Worm (Caenorhabditis elegans): ENCODE measurements around the gene strd-1.

DNA sequence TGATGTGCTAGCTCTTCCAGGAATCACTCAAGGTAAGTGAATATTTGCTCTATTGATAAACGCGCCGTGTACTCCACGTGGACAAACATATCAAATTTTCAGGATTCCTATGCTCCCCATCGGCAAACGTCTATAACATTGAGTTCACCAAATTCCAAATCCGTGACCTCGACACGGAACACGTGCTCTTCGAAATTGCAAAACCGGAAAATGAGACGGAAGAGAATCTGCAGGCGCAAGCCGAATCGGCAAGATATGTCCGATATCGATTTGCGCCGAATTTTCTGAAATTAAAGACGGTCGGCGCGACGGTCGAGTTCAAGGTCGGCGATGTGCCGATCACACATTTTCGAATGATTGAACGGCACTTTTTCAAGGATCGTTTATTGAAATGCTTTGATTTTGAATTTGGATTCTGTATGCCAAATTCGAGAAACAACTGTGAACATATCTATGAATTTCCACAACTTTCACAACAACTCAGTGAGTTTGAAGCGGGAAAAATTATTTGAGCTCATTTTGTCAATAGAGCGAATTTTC, 39.5 kb upstream of the strd-1 start:
- TF ChIP-seq ama-1 (optimal IDR thresholded peaks at IDR 0.05) (no peak), tbx-2 (tag; optimal IDR thresholded peaks at IDR 0.05) (no peak), elt-3 (tag; optimal IDR thresholded peaks at IDR 0.05) (no peak), zag-1 (tag; optimal IDR thresholded peaks at IDR 0.05) (no peak), unc-39 (tag; optimal IDR thresholded peaks at IDR 0.05) (no peak), nhr-237 (tag; optimal IDR thresholded peaks at IDR 0.05) (no peak)
